Fruit fly (Drosophila melanogaster): ENCODE measurements around the gene CG15484.
A peak's percentile ranks its signal among the peaks of the same experiment; 100 is the strongest.

CG15484 gene

DNA sequence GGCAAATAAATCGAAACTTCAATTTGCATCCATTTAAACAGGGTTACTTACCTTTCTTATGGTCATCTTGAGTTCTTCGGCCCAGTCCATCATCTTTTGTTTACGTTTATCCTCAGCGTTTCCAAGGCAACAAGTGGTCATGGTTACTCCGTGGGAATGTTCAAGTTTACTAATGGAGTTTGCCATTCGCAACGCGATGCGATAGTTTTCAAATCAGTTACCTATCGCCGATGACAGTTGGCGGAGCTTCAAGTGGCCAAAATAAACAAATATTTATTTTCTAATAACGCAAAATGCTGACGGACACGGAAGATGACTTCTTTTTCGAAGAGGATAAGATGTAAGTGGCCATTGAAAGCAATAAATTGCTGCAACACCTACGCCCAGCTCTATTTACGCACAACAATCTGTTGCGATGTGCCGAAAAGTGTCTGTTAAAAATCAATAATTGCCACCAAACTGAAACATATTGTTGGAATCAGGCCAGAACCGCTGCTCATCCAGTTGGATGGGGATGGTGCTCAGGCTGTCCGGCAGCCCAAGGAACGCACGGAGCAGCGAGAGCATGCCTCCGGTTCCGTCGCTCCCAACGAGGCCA, 12.6 kb downstream of the CG15484 start, which contains the start of the genes IFT43 and PICK1 (continued):
- no peak for TF ChIP-seq hkb (optimal IDR thresholded peaks at IDR 0.05)
- TF ChIP-seq hkb (GFP tag; IDR thresholded peaks at IDR 0.05): no peak
- TF ChIP-seq CG11696 (GFP tag; IDR thresholded peaks at IDR 0.05): no peak
- TF ChIP-seq Nf-YC (tag; optimal IDR thresholded peaks at IDR 0.05): no peak
- no peak for TF ChIP-seq twi (tag; optimal IDR thresholded peaks at IDR 0.05)
- no peak for TF ChIP-seq CG8944 (GFP tag; optimal IDR thresholded peaks at IDR 0.05)
- no peak for TF ChIP-seq exex (tag; optimal IDR thresholded peaks at IDR 0.05)
- TF ChIP-seq CG6175 (GFP tag; IDR thresholded peaks at IDR 0.05): no peak
- TF ChIP-seq cg (GFP tag; optimal IDR thresholded peaks at IDR 0.05): no peak
- TF ChIP-seq CG15269 (tag; optimal IDR thresholded peaks at IDR 0.05): no peak
- no peak for TF ChIP-seq CG15601 (tag; optimal IDR thresholded peaks at IDR 0.05)
- no peak for TF ChIP-seq Blimp-1 (GFP tag; optimal IDR thresholded peaks at IDR 0.05)
- peak; percentile 64 for TF ChIP-seq Sry-δ (GFP tag; optimal IDR thresholded peaks at IDR 0.05)
- TF ChIP-seq Drgx (GFP tag; IDR thresholded peaks at IDR 0.05): no peak
- TF ChIP-seq CG17802 (tag; optimal IDR thresholded peaks at IDR 0.05): no peak
- no peak for TF ChIP-seq CG34376 (GFP tag; optimal IDR thresholded peaks at IDR 0.05)
- no peak for TF ChIP-seq CG10209 (GFP tag; optimal IDR thresholded peaks at IDR 0.05)
- TF ChIP-seq CG8478 (optimal IDR thresholded peaks at IDR 0.05): no peak
- TF ChIP-seq ems (GFP tag; optimal IDR thresholded peaks at IDR 0.05): no peak
- TF ChIP-seq Ets97D (GFP tag; optimal IDR thresholded peaks at IDR 0.05): peak; percentile 25
- TF ChIP-seq Scr (GFP tag; IDR thresholded peaks at IDR 0.05; ENCODE audit: partially characterized antibody): peak; percentile 81
- no peak for TF ChIP-seq dpn (GFP tag; optimal IDR thresholded peaks at IDR 0.05)
- TF ChIP-seq gsb (GFP tag; IDR thresholded peaks at IDR 0.05): no peak
- no peak for TF ChIP-seq CG3838 (GFP tag; optimal IDR thresholded peaks at IDR 0.05)
- TF ChIP-seq dimm (GFP tag; IDR thresholded peaks at IDR 0.05): no peak
- TF ChIP-seq H15 (GFP tag; IDR thresholded peaks at IDR 0.05): no peak
- TF ChIP-seq CG2116 (GFP tag; optimal IDR thresholded peaks at IDR 0.05): no peak
- no peak for TF ChIP-seq maf-S (GFP tag; optimal IDR thresholded peaks at IDR 0.05)
- no peak for TF ChIP-seq fd96Cb (tag; optimal IDR thresholded peaks at IDR 0.05)
- no peak for TF ChIP-seq CG17186 (GFP tag; optimal IDR thresholded peaks at IDR 0.05)
- no peak for TF ChIP-seq caup (GFP tag; optimal IDR thresholded peaks at IDR 0.05; ENCODE audit: severe bottlenecking)
- TF ChIP-seq Deaf1 (tag; optimal IDR thresholded peaks at IDR 0.05): no peak
- no peak for TF ChIP-seq bcd (GFP tag; optimal IDR thresholded peaks at IDR 0.05)
- TF ChIP-seq hth (optimal IDR thresholded peaks at IDR 0.05): no peak
- TF ChIP-seq HLHmδ (GFP tag; optimal IDR thresholded peaks at IDR 0.05): no peak
- no peak for TF ChIP-seq CG13624 (GFP tag; optimal IDR thresholded peaks at IDR 0.05)
- no peak for TF ChIP-seq Optix (GFP tag; IDR thresholded peaks at IDR 0.05)
- TF ChIP-seq CkIIα-i1 (GFP tag; IDR thresholded peaks at IDR 0.05): no peak
- TF ChIP-seq CG15479 (GFP tag; optimal IDR thresholded peaks at IDR 0.05): no peak
- no peak for TF ChIP-seq dan (GFP tag; IDR thresholded peaks at IDR 0.05)
- TF ChIP-seq Lpt (GFP tag; optimal IDR thresholded peaks at IDR 0.05): no peak
- peak; percentile 54 for TF ChIP-seq trem (tag; optimal IDR thresholded peaks at IDR 0.05)
- TF ChIP-seq CG31224 (GFP tag; IDR thresholded peaks at IDR 0.05): no peak
- TF ChIP-seq pita (GFP tag; optimal IDR thresholded peaks at IDR 0.05): no peak
- peak; percentile 54; the same call in 1 of the 3 replicates for TF ChIP-seq CG34422 (GFP tag; IDR thresholded peaks at IDR 0.05)
- TF ChIP-seq CG17912 (GFP tag; optimal IDR thresholded peaks at IDR 0.05): no peak
- no peak for TF ChIP-seq fd102C (GFP tag; optimal IDR thresholded peaks at IDR 0.05)
- TF ChIP-seq gro (GFP tag; optimal IDR thresholded peaks at IDR 0.05): no peak
- TF ChIP-seq Hr78 (GFP tag; optimal IDR thresholded peaks at IDR 0.05): no peak
- peak; percentile 83 for TF ChIP-seq hbn (GFP tag; IDR thresholded peaks at IDR 0.05; ENCODE audit: partially characterized antibody)
- no peak for TF ChIP-seq CG8924 (tag; optimal IDR thresholded peaks at IDR 0.05)

Data from whole organism, embryonic.